Fruit fly (Drosophila melanogaster) S2 (cell line): ENCODE measurements around the gene CG34342.

Source experiments
- CG8478 ChIP-seq: fragments of >200 bp; optimal IDR thresholded peaks from 2 replicates; lab custom pipeline; 2018
- CTCF ChIP-seq, 2 experiments: fragments of >200 bp; optimal IDR thresholded peaks; 2 replicates each; lab custom pipeline; 2018

CG34342 gene

DNA sequence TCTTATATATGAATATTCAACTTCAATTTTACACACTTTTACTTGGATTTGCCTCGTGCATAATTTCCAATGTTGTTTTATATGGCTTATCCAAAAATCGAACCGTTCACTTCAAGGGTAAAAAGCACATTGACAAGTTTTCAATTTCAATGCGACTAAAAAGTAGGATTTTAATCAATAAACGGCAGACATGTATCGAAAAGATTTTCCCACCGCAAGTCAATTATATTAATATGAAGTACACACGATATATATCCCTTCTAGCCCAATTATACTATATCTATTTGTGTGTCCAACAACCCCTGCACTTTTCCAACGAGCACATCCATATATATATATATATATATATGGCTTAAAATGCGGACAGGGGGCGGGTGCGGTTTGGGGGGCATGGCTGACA, at the start of gene CG34342:
TSS of gene CG34342 (minus strand) at position 101 of the 400 bp plus-strand sequence.
- no peak for TF ChIP-seq CG8478 (lab: Kevin White, UChicago)
- TF ChIP-seq CTCF (optimal IDR thresholded peaks at IDR 0.05; lab: Kevin White, UChicago), result no peak

DNA sequence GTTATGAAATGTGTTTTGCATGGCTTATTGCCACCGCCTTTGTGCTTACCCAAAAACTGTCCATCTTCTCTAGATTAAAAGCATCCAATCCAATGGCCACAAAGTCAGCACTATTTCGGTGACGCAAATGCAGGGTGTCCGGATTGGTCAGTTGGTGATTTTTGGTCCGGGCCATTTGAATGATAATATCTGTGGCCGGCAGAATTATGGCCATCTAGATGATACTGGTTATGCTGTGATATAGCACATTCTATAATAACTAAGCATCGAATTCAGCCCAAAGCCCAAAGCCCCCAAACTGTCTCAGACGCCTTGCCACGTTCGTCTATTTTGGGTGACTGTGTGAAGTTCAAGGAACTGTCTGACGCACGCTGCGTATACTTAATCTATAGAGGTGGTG, 45.5 kb upstream of the CG34342 start:
- no peak for TF ChIP-seq CTCF (optimal IDR thresholded peaks at IDR 0.05; lab: Kevin White, UChicago)
- no peak for TF ChIP-seq CG8478 (lab: Kevin White, UChicago)

DNA sequence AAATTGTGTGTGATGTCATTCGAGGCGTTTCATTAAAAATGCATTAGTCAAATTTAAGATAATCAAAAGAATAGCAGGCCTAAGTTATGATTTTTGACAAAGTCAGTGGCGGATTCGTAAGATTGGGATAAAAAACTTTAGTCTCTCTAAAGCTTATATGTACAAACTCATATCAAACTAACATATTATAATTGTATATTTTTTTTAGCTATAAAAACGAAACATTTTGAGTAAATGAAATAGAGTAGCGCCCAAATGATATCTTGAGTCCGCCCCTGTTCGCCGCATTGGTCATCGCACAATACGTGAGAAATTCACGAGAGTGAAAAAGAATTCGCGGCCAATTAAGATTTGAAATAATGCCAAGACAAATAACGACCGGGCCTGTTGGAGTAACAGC, 43.7 kb upstream of the CG34342 start:
- TF ChIP-seq CG8478 (lab: Kevin White, UChicago) (no peak), CTCF (optimal IDR thresholded peaks at IDR 0.05; lab: Kevin White, UChicago) (no peak)

DNA sequence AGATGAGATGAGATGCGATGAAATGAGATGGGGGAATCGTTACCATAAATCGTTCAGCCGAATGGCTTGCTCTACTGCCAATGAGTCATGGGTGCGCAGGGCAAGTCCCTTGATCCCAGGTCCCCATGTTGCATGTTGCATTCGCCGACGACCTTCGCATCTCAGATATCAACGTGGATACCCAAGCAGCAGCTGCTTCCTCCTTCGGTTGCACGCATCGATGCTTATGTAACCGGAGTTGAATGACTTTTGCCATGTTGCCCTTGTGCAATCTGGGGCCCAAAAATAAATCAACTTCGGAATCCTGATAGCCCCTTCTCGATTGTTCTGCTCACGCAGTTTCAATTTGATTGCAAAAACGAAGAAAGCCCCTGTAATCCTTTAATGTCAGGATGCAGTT, 43.1 kb upstream of the CG34342 start:
- TF ChIP-seq CTCF (optimal IDR thresholded peaks at IDR 0.05; lab: Kevin White, UChicago) (no peak), CG8478 (lab: Kevin White, UChicago) (no peak)

DNA sequence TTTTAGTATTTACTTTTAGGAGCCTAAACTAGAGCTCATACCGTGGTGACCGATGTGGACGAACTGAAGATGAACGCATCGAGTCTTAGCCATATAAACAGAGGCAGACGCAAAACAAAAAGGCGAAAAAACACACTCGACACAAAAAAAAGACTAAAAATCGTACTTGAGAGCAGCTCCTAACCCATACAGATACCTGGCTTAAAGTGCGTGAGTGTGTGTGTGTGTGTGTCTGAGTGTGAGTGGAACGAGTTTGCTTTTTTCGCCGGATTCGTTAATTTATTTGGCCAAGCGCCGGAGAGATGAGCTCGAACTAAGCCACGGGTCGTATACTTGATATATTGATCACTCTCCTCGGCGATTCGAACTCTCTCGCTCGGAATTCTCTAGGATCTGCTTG, 40.4 kb upstream of the CG34342 start, which contains the start of gene frm:
TSS of gene frm (minus strand) at position 73 of the 400 bp plus-strand sequence.
- TF ChIP-seq CG8478 (lab: Kevin White, UChicago) (no peak), CTCF (optimal IDR thresholded peaks at IDR 0.05; lab: Kevin White, UChicago) (no peak)

DNA sequence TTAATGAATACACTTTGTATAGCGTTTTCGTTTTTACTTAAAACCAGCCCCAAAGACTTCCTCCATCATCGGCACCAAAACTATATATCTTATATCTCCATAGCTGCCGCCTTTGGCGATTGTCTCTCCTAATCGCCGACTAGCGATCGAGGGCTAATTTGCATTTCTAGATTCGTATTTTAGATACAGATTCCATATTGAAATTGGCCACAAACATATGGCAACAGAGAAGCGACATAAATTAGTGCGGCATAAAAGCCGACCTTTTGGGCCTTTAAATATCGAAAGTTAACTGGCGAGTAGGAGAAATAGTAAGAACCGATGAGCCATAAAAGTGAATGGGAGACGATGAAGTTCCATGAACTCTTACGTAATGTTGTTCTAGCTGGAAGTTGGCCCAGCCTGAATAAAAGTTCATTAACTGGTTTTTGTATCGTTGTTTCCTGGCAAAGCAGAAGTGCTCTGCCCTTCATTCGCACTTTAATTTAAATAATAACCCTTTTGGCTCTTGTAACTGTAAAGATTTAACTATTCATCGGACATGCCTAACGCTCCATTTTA, 37.9 kb upstream of the CG34342 start:
- no peak for TF ChIP-seq CG8478 (lab: Kevin White, UChicago)
- no peak for TF ChIP-seq CTCF (optimal IDR thresholded peaks at IDR 0.05; lab: Kevin White, UChicago)

DNA sequence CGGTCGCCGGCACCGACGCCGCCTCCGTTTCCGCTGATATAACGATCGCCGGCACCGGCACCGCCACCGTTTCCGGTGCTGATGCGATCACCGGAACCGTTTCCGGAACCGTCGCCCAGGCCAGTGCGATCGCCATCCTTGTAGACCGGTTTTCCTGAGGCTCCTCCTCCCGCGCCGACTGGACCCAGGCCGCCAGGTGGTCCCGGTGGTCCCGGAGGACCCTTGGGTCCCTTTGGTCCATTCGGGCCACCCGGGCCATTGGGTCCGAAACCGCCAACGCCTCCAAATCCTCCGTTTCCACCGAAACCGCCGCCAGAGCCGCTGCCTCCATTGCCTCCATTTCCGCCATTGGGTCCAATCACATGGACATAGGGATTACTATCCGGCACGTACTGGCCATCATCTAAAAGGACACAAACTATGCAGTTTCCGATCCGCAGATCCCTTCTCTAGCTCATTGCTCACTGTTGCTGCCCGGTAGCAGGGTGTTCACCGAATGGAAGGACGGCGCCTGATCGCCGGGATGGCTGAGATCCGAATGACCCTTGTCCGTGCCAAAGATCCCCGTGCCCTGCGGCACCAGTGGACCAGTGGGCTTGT, 32.2 kb upstream of the CG34342 start:
- TF ChIP-seq CTCF (optimal IDR thresholded peaks at IDR 0.05; lab: Kevin White, UChicago), result no peak
- TF ChIP-seq CG8478 (lab: Kevin White, UChicago), result no peak

DNA sequence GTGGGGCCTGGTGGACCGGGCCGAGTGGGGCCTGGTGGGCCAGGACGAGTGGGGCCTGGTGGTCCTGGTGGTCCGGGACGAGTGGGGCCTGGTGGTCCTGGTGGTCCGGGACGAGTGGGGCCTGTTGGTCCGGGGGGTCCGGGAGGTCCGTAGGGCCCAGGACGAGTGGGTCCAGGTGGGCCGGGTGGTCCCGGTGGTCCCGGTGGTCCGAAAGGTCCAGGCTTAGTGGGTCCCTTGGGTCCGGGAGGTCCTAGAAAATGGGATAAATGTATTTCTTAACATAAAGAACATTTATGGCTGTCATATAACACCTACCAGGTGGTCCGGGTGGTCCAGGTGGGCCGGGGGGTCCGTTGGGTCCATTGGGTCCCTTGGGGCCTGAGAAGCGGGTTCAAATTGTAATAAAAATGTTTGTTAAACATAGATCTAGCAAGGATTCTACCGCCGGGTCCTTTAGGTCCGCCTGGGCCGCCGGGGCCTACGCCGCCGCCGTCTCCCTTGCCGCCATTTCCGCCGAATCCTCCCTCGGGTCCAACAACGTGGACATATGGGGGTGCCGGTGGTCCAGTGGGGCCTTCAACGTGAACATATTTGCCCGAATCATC, 30.1 kb upstream of the CG34342 start:
- TF ChIP-seq CG8478 (lab: Kevin White, UChicago) (no peak), CTCF (optimal IDR thresholded peaks at IDR 0.05; lab: Kevin White, UChicago) (no peak)

DNA sequence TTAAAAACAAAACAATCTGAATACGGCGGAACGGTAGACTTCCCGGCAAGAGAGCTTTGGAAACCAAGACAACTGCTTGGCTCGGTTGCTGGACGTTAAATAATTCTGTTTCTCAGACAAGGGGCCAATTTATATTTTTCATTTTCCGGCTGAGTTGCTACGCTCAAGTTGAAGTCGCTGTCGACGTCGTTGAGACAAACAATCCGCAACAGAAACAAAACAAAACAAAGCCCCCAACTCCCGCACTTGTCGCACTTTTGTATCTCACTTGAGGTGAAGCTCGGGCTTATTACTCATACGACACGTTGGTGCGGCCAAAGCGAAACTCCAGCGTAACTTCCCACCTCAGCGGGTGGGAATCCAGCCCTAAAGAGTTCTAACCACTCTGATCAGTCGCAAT, 25.0 kb upstream of the CG34342 start, which contains the start of gene CG13285:
TSS of gene CG13285 (minus strand) at position 101 of the 400 bp plus-strand sequence.
- TF ChIP-seq CTCF (optimal IDR thresholded peaks at IDR 0.05; lab: Kevin White, UChicago) (no peak), CG8478 (lab: Kevin White, UChicago) (no peak)

DNA sequence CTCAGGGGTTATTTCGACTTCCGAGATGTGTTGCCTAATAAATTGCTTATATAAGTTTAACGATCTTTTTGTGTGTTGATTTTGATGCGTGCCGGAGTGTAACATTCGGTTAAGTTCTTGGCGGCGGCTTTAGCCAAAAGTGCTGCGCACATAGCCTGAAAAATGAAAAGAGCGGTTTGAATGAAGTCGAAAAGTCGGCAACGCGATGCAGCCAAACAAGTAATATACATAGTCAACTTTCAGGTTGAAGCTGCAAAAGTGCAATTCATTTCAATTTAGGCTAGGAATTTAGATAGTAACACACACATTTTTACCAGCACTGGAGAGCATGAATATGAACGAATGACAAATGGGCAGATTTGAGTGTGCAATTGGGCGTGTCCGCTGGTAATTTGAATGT, 23.6 kb upstream of the CG34342 start:
- no peak for TF ChIP-seq CG8478 (lab: Kevin White, UChicago)

DNA sequence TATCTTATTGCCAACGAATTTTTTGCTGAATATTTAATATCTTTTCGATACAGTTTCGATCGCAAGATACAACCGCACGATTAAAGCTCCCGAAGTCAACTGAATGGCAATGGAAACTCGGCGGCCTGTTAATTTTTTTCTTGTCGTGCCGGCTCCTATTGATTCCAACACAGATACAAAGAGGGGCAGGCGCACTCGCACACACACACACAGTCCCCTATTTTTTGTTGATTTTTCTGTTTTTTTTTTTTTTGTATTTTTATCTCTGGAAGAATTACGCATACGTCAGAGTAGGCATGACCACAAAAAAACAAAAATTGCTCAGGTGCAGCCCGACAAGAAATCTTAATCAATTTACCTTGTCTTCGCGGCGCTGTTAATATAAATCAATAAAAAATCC, 18.6 kb upstream of the CG34342 start, which contains the start of gene Lkr:
TSS of gene Lkr (minus strand) at position 101 of the 400 bp plus-strand sequence.
- TF ChIP-seq CTCF (optimal IDR thresholded peaks at IDR 0.05; lab: Kevin White, UChicago) (no peak), CG8478 (lab: Kevin White, UChicago) (no peak)

DNA sequence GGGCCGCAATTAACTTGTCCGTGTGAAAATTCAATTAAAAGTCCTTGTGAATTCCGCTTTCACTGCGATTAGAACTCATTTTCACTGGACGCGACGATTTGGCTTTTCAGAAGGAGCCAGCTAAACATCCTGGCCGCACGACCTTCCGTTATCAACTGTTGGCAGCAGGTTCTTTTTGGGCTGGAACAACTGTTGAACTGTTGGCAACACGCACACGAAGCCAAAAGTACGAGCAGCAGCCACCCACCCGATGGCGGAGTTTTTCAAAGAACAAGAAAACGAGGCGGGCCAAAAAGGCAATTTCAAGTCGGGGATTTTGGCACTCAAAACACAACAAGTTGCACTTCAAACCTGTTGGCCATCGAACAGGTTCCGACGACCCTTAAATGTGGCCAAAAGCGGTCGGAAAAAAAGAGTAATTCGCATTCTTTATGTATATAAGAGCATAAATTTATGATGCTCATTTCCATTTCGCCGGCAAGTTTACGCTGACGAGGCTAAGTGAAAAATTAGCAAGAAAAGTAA, 12.3 kb upstream of the CG34342 start:
- TF ChIP-seq CTCF (optimal IDR thresholded peaks at IDR 0.05; lab: Kevin White, UChicago) (no peak), CG8478 (lab: Kevin White, UChicago) (no peak)

DNA sequence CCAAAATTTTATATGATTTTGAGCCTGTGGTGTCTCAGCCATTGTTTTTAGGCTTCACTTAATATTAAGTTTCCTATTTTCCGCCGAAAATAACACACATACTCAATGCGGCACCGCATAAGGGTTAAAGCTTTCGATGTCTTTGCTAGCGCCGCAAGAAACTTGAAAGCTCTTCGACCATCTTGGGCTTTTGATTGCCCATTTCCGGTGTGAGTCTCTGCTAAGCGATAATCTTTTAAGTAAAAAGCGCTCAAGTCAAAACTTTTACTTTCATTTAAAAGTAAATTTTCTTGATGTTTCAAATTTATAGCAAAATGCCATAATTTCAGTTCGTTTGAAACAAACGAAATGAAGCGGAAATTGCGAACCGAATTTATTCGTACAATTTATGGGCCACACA, 1.3 kb upstream of the CG34342 start:
- TF ChIP-seq CTCF (optimal IDR thresholded peaks at IDR 0.05; lab: Kevin White, UChicago), result no peak
- TF ChIP-seq CG8478 (lab: Kevin White, UChicago), result no peak

DNA sequence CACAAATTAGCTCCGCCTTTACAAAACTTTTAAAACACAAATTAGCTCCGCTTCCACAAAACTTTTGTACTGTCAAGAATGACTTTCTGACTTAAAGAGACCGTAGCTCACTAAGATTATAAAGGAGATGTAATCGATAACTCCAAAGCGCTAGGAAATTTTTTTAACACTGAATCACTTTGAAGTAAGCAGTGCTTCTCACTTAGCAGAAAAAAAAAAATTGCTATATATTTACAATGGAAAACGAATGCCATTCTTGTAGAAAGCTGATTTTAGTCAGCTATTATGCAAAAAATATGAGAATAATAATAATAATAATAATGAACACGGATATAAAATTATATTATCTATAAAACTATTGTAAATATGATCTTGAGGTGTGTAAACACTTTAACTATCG, 11.8 kb downstream of the CG34342 start, which contains the start of gene blanks:
TSS of gene blanks (minus strand) at position 101 of the 400 bp plus-strand sequence.
- TF ChIP-seq CTCF (optimal IDR thresholded peaks at IDR 0.05; lab: Kevin White, UChicago), result no peak
- no peak for TF ChIP-seq CG8478 (lab: Kevin White, UChicago)

DNA sequence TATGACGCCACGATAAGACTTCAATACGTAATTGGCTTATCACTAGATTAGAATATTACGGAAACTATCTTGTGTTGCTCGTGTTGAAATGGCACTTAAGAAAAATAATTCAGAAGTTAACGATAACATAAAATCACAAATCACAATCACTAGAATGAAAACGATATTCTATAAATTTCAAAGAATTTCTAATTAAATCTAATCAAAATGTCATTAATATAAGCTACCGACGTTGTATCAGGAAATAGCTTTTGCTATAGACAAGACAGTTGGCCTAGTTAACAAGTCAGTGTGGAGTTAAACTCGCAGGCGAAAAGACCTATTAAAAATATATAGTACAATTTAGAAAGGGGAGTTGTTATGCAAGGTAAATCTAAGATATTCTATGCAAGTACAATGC, 31.2 kb downstream of the CG34342 start, which contains the start of gene CG4835:
TSS of gene CG4835 (plus strand) at position 301 of the 400 bp plus-strand sequence.
- TF ChIP-seq CG8478 (lab: Kevin White, UChicago), result no peak
- TF ChIP-seq CTCF (optimal IDR thresholded peaks at IDR 0.05; lab: Kevin White, UChicago), result no peak
